ENCODE assay signal across 3 worm cellular contexts in genomic region chrIV:5939908-5940307, ce11.
TF ChIP-seq lines count a peak whose summit lies in the region.

No protein-coding gene starts in this region.

TF ChIP-seq in whole organism, L4 larva, 104 proteins besides CTCF, POLR2A, EP300 and RAD21:
- TF ChIP-seq lsy-2 (tag; optimal IDR thresholded peaks at IDR 0.05; lab: Kevin White, UChicago) (peak in 1 of 2 experiments; percentile 10), snpc-1.2 (GFP tag; IDR thresholded peaks at IDR 0.05; lab: Robert Waterston, UW) (peak; percentile 37), lin-29 (GFP tag; IDR thresholded peaks at IDR 0.05; lab: Robert Waterston, UW) (no peak)

TF ChIP-seq in whole organism, mixed stage, embryonic, 35 proteins besides CTCF, POLR2A, EP300 and RAD21:
- TF ChIP-seq unc-39 (tag; optimal IDR thresholded peaks at IDR 0.05; lab: Kevin White, UChicago) (no peak), pha-4 (tag; optimal IDR thresholded peaks at IDR 0.05; lab: Kevin White, UChicago) (no peak), flh-1 (GFP tag; optimal IDR thresholded peaks at IDR 0.05; lab: Kevin White, UChicago) (no peak), lsy-2 (tag; optimal IDR thresholded peaks at IDR 0.05; lab: Kevin White, UChicago) (peak; percentile 76), sptf-1 (tag; optimal IDR thresholded peaks at IDR 0.05; lab: Kevin White, UChicago) (no peak), ztf-11 (tag; optimal IDR thresholded peaks at IDR 0.05; lab: Kevin White, UChicago) (no peak), ceh-83 (GFP tag; optimal IDR thresholded peaks at IDR 0.05; lab: Kevin White, UChicago) (no peak), M03D4.4 (tag; optimal IDR thresholded peaks at IDR 0.05; lab: Kevin White, UChicago) (no peak)

TF ChIP-seq in whole organism, young adult, 124 proteins besides CTCF, POLR2A, EP300 and RAD21:
- TF ChIP-seq lsl-1 (GFP tag; optimal IDR thresholded peaks at IDR 0.05; lab: Kevin White, UChicago) = peak; percentile 79
- TF ChIP-seq nhr-179 (tag; optimal IDR thresholded peaks at IDR 0.05; lab: Kevin White, UChicago) = no peak
- TF ChIP-seq snpc-4 (GFP tag; optimal IDR thresholded peaks at IDR 0.05; lab: Kevin White, UChicago) = peak; percentile 18
- peak in 3 of 4 experiments; percentile 34 to 83 (median 78) for TF ChIP-seq snpc-4 (tag; optimal IDR thresholded peaks at IDR 0.05; lab: Kevin White, UChicago)
- 0 out of 2 replicates have a peak, but pooled peaks have one; percentile 15 for TF ChIP-seq F33H1.4 (GFP tag; IDR thresholded peaks at IDR 0.05; lab: Robert Waterston, UW)
TF ChIP-seq in whole organism, young adult: peak in this region for 3.

Comparison
In these comparisons a context has a peak if more than half of its experiments do, and no peak if none do; other contexts are left out.
1. Of the 7 proteins assayed by ChIP-seq in both whole organism, young adult and whole organism, L4 larva: peak only in whole organism, young adult: snpc-4; only in whole organism, L4 larva: none; in both: none; in neither: 6.